Worm (Caenorhabditis elegans) whole organism, early embryonic: Measurements from ENCODE around the gene irld-11.

Experiments used
- B0310.2 ChIP-seq: sonication (generic microtip); optimal IDR thresholded peaks from 2 replicates; lab custom pipeline; 2016; ENCODE audit warnings: mild to moderate bottlenecking, missing genetic modification characterization, missing compliant biosample characterization
- ama-1 ChIP-seq: fragments of 150-350 bp; optimal IDR thresholded peaks from 2 replicates; lab custom pipeline; 2014
- ets-7 ChIP-seq: sonication (generic microtip); optimal IDR thresholded peaks from 2 replicates; lab custom pipeline; 2016; ENCODE audit warnings: missing genotype, missing genetic modification characterization, missing compliant biosample characterization
- hmbx-1 ChIP-seq: sonication (generic microtip); optimal IDR thresholded peaks from 2 replicates; lab custom pipeline; 2016; ENCODE audit warnings: mild to moderate bottlenecking, missing genetic modification characterization, missing compliant biosample characterization
- hnd-1 ChIP-seq: sonication (generic microtip); optimal IDR thresholded peaks from 2 replicates; lab custom pipeline; 2016; ENCODE audit warnings: missing genetic modification characterization, missing compliant biosample characterization
- pes-1 ChIP-seq: fragments of 200-800 bp; sonication (Bioruptor generic); IDR thresholded peaks from 2 replicates; pipeline ENCODE4 v1.3.6; 2022; ENCODE audit warnings: missing genetic modification reagents, missing genetic modification characterization, missing compliant biosample characterization
- sea-1 ChIP-seq: fragments of 200-800 bp; sonication (Bioruptor generic); conservative IDR thresholded peaks from 2 replicates; pipeline ENCODE4 v1.3.6; 2022; ENCODE audit warnings: missing genetic modification characterization, missing compliant biosample characterization
- tra-4 ChIP-seq: sonication (generic microtip); optimal IDR thresholded peaks from 2 replicates; lab custom pipeline; 2017; ENCODE audit warnings: missing genetic modification characterization, missing compliant biosample characterization

- TF ChIP-seq ets-7 (tag; lab: Kevin White, UChicago) (no peak), tra-4 (tag; lab: Kevin White, UChicago) (no peak), hnd-1 (tag; lab: Kevin White, UChicago) (no peak), ama-1 (lab: Kevin White, UChicago) (no peak), sea-1 (GFP tag; lab: Robert Waterston, UW) (no peak), pes-1 (GFP tag; lab: Robert Waterston, UW) (no peak), B0310.2 (tag; lab: Kevin White, UChicago) (no peak), hmbx-1 (no peak)
Measured at ce11 chrV:1640008-1640407, 14.9 kb upstream of the irld-11 start, which contains the start of gene str-221.
